Worm (Caenorhabditis elegans): ENCODE results near the gene sto-4.

DNA sequence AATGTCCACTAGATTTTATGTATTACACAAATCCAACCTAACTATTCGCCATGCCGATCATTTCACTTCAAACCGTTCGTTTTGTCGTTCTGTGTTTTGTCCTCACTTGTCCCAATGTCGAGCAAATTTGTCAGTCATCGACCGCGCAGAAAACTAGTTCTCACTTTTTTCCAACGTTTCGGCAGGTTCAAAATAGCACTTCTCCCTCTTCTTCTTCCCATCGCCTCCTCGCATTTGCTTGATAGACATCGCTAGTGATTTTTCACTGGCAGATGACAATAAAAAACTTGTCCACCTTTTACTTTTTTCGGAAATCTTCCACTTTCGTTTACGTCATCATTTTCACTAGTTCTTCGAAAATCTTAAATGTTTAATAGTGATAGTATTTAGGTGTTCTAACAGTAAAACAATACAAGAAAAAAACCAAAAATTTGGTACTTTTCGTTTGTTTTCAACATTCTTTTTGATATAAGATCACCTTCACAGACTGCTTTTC is 21.6 kb downstream of the sto-4 start:
- TF ChIP-seq unc-130 (GFP tag; optimal IDR thresholded peaks at IDR 0.05) (no peak), Y48G9A.11 (GFP tag; IDR thresholded peaks at IDR 0.05) (no peak), fkh-10 (GFP tag; optimal IDR thresholded peaks at IDR 0.05) (no peak), ZK546.5 (tag; optimal IDR thresholded peaks at IDR 0.05) (no peak), ceh-20 (GFP tag; IDR thresholded peaks at IDR 0.05) (no peak), fos-1 (tag; optimal IDR thresholded peaks at IDR 0.05) (no peak), nhr-237 (tag; optimal IDR thresholded peaks at IDR 0.05) (no peak), nhr-28 (tag; optimal IDR thresholded peaks at IDR 0.05) (no peak), unc-62 (GFP tag; optimal IDR thresholded peaks at IDR 0.05 in 1 of 2) (no peak), unc-62 (tag; optimal IDR thresholded peaks at IDR 0.05) (no peak), R02D3.7 (tag; optimal IDR thresholded peaks at IDR 0.05) (no peak), aly-2 (tag; optimal IDR thresholded peaks at IDR 0.05) (no peak), nhr-10 (tag; optimal IDR thresholded peaks at IDR 0.05) (no peak), unc-39 (tag; optimal IDR thresholded peaks at IDR 0.05) (no peak)

All from whole organism, L4 larva.